Worm (Caenorhabditis elegans) whole organism, young adult: ENCODE data around the gene C29F9.2.

Experiments
- B0019.2 ChIP-seq: fragments of 200-800 bp; sonication (Bioruptor generic); conservative IDR thresholded peaks from 2 replicates; pipeline ENCODE4 v1.3.6; 2022; ENCODE audit warnings: missing genetic modification reagents, missing genetic modification characterization, missing compliant biosample characterization
- B0261.1 ChIP-seq: sonication (generic microtip); optimal IDR thresholded peaks from 2 replicates; lab custom pipeline; 2016; ENCODE audit warnings: mild to moderate bottlenecking, missing genetic modification characterization, moderate library complexity, missing compliant biosample characterization
- F10E7.11 ChIP-seq: sonication (generic microtip); optimal IDR thresholded peaks from 2 replicates; lab custom pipeline; 2017; ENCODE audit warnings: mild to moderate bottlenecking, missing genetic modification characterization, moderate library complexity, missing compliant biosample characterization
- F49E8.2 ChIP-seq: sonication (generic microtip); optimal IDR thresholded peaks from 3 replicates; lab custom pipeline; 2017; ENCODE audit warnings: missing genetic modification characterization, mild to moderate bottlenecking, missing compliant biosample characterization, antibody characterized with exemption, moderate library complexity; ENCODE audit not compliant: insufficient read depth
- F55B11.4 ChIP-seq: sonication (generic microtip); optimal IDR thresholded peaks from 2 replicates; lab custom pipeline; 2016; ENCODE audit warnings: missing compliant biosample characterization, missing genetic modification characterization, borderline replicate concordance; ENCODE audit not compliant: insufficient read depth
- K12H6.12 ChIP-seq: fragments of 200-800 bp; sonication (Bioruptor generic); optimal IDR thresholded peaks from 2 replicates; lab custom pipeline; 2018; ENCODE audit warnings: mild to moderate bottlenecking, missing genetic modification characterization, missing compliant biosample characterization
- Y67H2A.10 ChIP-seq: fragments of 200-800 bp; sonication (Bioruptor generic); conservative IDR thresholded peaks from 2 replicates; pipeline ENCODE4 v1.3.6; 2022; ENCODE audit warnings: missing genetic modification reagents, missing genetic modification characterization, missing compliant biosample characterization
- akir-1 ChIP-seq: fragments of 200-800 bp; sonication (Bioruptor generic); optimal IDR thresholded peaks from 2 replicates; lab custom pipeline; 2018; ENCODE audit warnings: mild to moderate bottlenecking, missing genetic modification characterization, moderate library complexity, missing compliant biosample characterization
- ama-1 ChIP-seq, 3 experiments: fragments of 150-350 bp in 1 of 3; sonication (generic microtip) in 2 of 3; optimal IDR thresholded peaks; 2 replicates each; lab custom pipeline; 2014 to 2018; ENCODE audit warnings: missing biosample characterization in 2 of 3, missing genetic modification characterization in 2 of 3, missing genetic modification reagents in 2 of 3
- aptf-3 ChIP-seq: fragments of 200-800 bp; sonication (Bioruptor generic); IDR thresholded peaks from 2 replicates; pipeline ENCODE4 v1.3.6; 2022; ENCODE audit warnings: missing genetic modification characterization, missing compliant biosample characterization
- attf-3 ChIP-seq: fragments of 200-800 bp; sonication (Bioruptor generic); conservative IDR thresholded peaks from 2 replicates; pipeline ENCODE4 v1.3.6; 2022; ENCODE audit warnings: missing genetic modification reagents, missing genetic modification characterization, missing compliant biosample characterization
- attf-5 ChIP-seq: fragments of 200-800 bp; sonication (Bioruptor generic); optimal IDR thresholded peaks from 2 replicates; lab custom pipeline; 2018; ENCODE audit warnings: mild to moderate bottlenecking, missing genetic modification characterization, missing compliant biosample characterization
- ccch-3 ChIP-seq: fragments of 200-800 bp; sonication (Bioruptor generic); optimal IDR thresholded peaks from 2 replicates; lab custom pipeline; 2018; ENCODE audit warnings: mild to moderate bottlenecking, missing genetic modification characterization, missing compliant biosample characterization
- ceh-100 ChIP-seq: fragments of 200-800 bp; sonication (Bioruptor generic); IDR thresholded peaks from 2 replicates; pipeline ENCODE4 v1.3.6; 2022; ENCODE audit warnings: missing genetic modification reagents, missing genetic modification characterization, missing compliant biosample characterization
- ceh-27 ChIP-seq: fragments of 200-800 bp; sonication (Bioruptor generic); optimal IDR thresholded peaks from 2 replicates; lab custom pipeline; 2018; ENCODE audit warnings: mild to moderate bottlenecking, missing genetic modification characterization, moderate library complexity, missing compliant biosample characterization
- ceh-40 ChIP-seq: fragments of 200-800 bp; sonication (Bioruptor generic); IDR thresholded peaks from 2 replicates; pipeline ENCODE4 v1.3.6; 2022; ENCODE audit warnings: missing genetic modification characterization, missing compliant biosample characterization
- chd-7 ChIP-seq: sonication (generic microtip); optimal IDR thresholded peaks from 2 replicates; lab custom pipeline; 2016; ENCODE audit warnings: mild to moderate bottlenecking, missing genetic modification characterization, moderate library complexity, missing compliant biosample characterization
- dpff-1 ChIP-seq: sonication (generic microtip); optimal IDR thresholded peaks from 2 replicates; lab custom pipeline; 2017; ENCODE audit warnings: mild to moderate bottlenecking, missing genetic modification characterization, missing compliant biosample characterization
- gei-17 ChIP-seq: fragments of 200-800 bp; sonication (Bioruptor generic); optimal IDR thresholded peaks from 2 replicates; lab custom pipeline; 2018; ENCODE audit warnings: mild to moderate bottlenecking, missing genetic modification characterization, missing compliant biosample characterization
- lag-1 ChIP-seq: fragments of 200-800 bp; sonication (Bioruptor generic); IDR thresholded peaks from 2 replicates; pipeline ENCODE4 v1.3.6; 2022; ENCODE audit warnings: missing genetic modification reagents, missing genetic modification characterization, missing compliant biosample characterization
- let-607 ChIP-seq, 2 experiments: fragments of 200-800 bp in 1 of 2; sonication (Bioruptor generic) in 1 of 2; sonication (generic microtip) in 1 of 2; optimal IDR thresholded peaks; 2 replicates each; lab custom pipeline; 2016 to 2018; ENCODE audit warnings: mild to moderate bottlenecking in 2 of 2, missing compliant biosample characterization in 2 of 2, missing genetic modification characterization in 2 of 2, moderate library complexity in 2 of 2, missing genotype in 1 of 2
- lin-40 ChIP-seq: sonication (generic microtip); optimal IDR thresholded peaks from 2 replicates; lab custom pipeline; 2016; ENCODE audit warnings: missing genetic modification characterization, mild to moderate bottlenecking, missing compliant biosample characterization, missing genotype, missing genetic modification reagents
- lsy-27 ChIP-seq: sonication (generic microtip); optimal IDR thresholded peaks from 2 replicates; lab custom pipeline; 2017; ENCODE audit warnings: missing genetic modification characterization, mild to moderate bottlenecking, missing compliant biosample characterization, antibody characterized with exemption, missing genotype, borderline replicate concordance; ENCODE audit not compliant: insufficient read depth
- madf-10 ChIP-seq: sonication (generic microtip); optimal IDR thresholded peaks from 2 replicates; lab custom pipeline; 2016; ENCODE audit warnings: mild to moderate bottlenecking, missing genetic modification characterization, missing compliant biosample characterization
- madf-8 ChIP-seq: fragments of 200-800 bp; sonication (Bioruptor generic); conservative IDR thresholded peaks from 2 replicates; pipeline ENCODE4 v1.3.6; 2022; ENCODE audit warnings: missing genetic modification reagents, missing genetic modification characterization, missing compliant biosample characterization
- mcd-1 ChIP-seq: fragments of 200-800 bp; sonication (Bioruptor generic); IDR thresholded peaks from 2 replicates; pipeline ENCODE4 v1.3.6; 2022; ENCODE audit warnings: missing genetic modification reagents, missing genetic modification characterization, missing compliant biosample characterization
- nfya-1 ChIP-seq: sonication (generic microtip); optimal IDR thresholded peaks from 2 replicates; lab custom pipeline; 2017; ENCODE audit warnings: antibody characterized with exemption, missing compliant biosample characterization, missing genetic modification characterization, borderline replicate concordance; ENCODE audit not compliant: insufficient read depth
- nhr-179 ChIP-seq: sonication (generic microtip); optimal IDR thresholded peaks from 2 replicates; lab custom pipeline; 2016; ENCODE audit warnings: mild to moderate bottlenecking, missing genetic modification characterization, missing compliant biosample characterization
- nhr-27 ChIP-seq: fragments of 200-800 bp; sonication (Bioruptor generic); optimal IDR thresholded peaks from 2 replicates; lab custom pipeline; 2018; ENCODE audit warnings: mild to moderate bottlenecking, missing genetic modification characterization, moderate library complexity, missing compliant biosample characterization
- sea-2 ChIP-seq: fragments of 200-800 bp; sonication (Bioruptor generic); IDR thresholded peaks from 2 replicates; pipeline ENCODE4 v1.3.6; 2022; ENCODE audit warnings: missing genetic modification characterization, missing compliant biosample characterization
- snpc-1.3 ChIP-seq: sonication (generic microtip); optimal IDR thresholded peaks from 2 replicates; lab custom pipeline; 2017; ENCODE audit warnings: missing genetic modification characterization, mild to moderate bottlenecking, missing compliant biosample characterization, antibody characterized with exemption, moderate library complexity, missing genotype, missing genetic modification reagents; ENCODE audit not compliant: insufficient read depth
- snpc-3.4 ChIP-seq: sonication (generic microtip); optimal IDR thresholded peaks from 2 replicates; lab custom pipeline; 2017; ENCODE audit warnings: missing genetic modification characterization, mild to moderate bottlenecking, missing compliant biosample characterization, antibody characterized with exemption, moderate library complexity, missing genotype, missing genetic modification reagents
- tbp1 ChIP-seq: fragments of 200-800 bp; sonication (Bioruptor generic); optimal IDR thresholded peaks from 2 replicates; lab custom pipeline; 2018; ENCODE audit warnings: mild to moderate bottlenecking, missing genetic modification characterization, missing compliant biosample characterization
- unc-62 ChIP-seq: fragments of 150-350 bp; optimal IDR thresholded peaks from 2 replicates; lab custom pipeline; 2014; ENCODE audit warnings: missing biosample characterization, missing genetic modification reagents, missing genetic modification characterization

Gene C29F9.2

ce11 chrIII:173501-173900 lies 42.8 kb downstream of the C29F9.2 start, which contains the start of gene F40G9.19:
F40G9.19 (plus strand) TSS chrIII:173801.
- TF ChIP-seq snpc-1.3 (tag; lab: Kevin White, UChicago), result no peak
- no peak for TF ChIP-seq nhr-27 (tag; lab: Kevin White, UChicago)
- no peak for TF ChIP-seq B0261.1
- no peak for TF ChIP-seq tbp1 (GFP tag; lab: Kevin White, UChicago)
- no peak for TF ChIP-seq ama-1 (optimal IDR thresholded peaks at IDR 0.05; lab: Kevin White, UChicago)
- TF ChIP-seq ama-1 (GFP tag; optimal IDR thresholded peaks at IDR 0.05; lab: Kevin White, UChicago), result no peak
- TF ChIP-seq nhr-179, result no peak
- TF ChIP-seq attf-5, result no peak
- no peak for TF ChIP-seq ccch-3 (GFP tag; lab: Kevin White, UChicago)
- TF ChIP-seq gei-17 (GFP tag; lab: Kevin White, UChicago), result no peak
- TF ChIP-seq ceh-100 (GFP tag; lab: Robert Waterston, UW), result no peak
- no peak for TF ChIP-seq F55B11.4 (tag; lab: Kevin White, UChicago)
- TF ChIP-seq attf-3 (GFP tag; lab: Robert Waterston, UW), result no peak
- no peak for TF ChIP-seq sea-2 (GFP tag; lab: Robert Waterston, UW)
- no peak for TF ChIP-seq aptf-3 (GFP tag; lab: Robert Waterston, UW)
- TF ChIP-seq F10E7.11, result no peak
- no peak for TF ChIP-seq dpff-1 (tag; lab: Kevin White, UChicago)
- TF ChIP-seq snpc-3.4, result no peak
- no peak for TF ChIP-seq K12H6.12 (tag; lab: Kevin White, UChicago)

ce11 chrIII:175733-176132 lies 45.0 kb downstream of the C29F9.2 start, which contains the start of gene clec-148:
clec-148 (minus strand) TSS chrIII:175833.
- no peak for TF ChIP-seq akir-1 (GFP tag; lab: Kevin White, UChicago)

- TF ChIP-seq lsy-27 (tag; lab: Kevin White, UChicago), result no peak
- TF ChIP-seq lag-1, result no peak
- no peak for TF ChIP-seq gei-17 (GFP tag; lab: Kevin White, UChicago)
- TF ChIP-seq ceh-27 (GFP tag; lab: Kevin White, UChicago), result no peak
- TF ChIP-seq madf-8, result no peak
- no peak for TF ChIP-seq lin-40
- no peak for TF ChIP-seq nfya-1 (tag; lab: Kevin White, UChicago)
- TF ChIP-seq Y67H2A.10 (GFP tag; lab: Robert Waterston, UW), result no peak
- TF ChIP-seq mcd-1 (GFP tag; lab: Robert Waterston, UW), result no peak
- no peak for TF ChIP-seq let-607 (tag; optimal IDR thresholded peaks at IDR 0.05; lab: Kevin White, UChicago)
- no peak for TF ChIP-seq unc-62 (GFP tag; lab: Kevin White, UChicago)
- TF ChIP-seq aptf-3 (GFP tag; lab: Robert Waterston, UW), result no peak
- no peak for TF ChIP-seq akir-1 (GFP tag; lab: Kevin White, UChicago)
- no peak for TF ChIP-seq F49E8.2 (tag; lab: Kevin White, UChicago)
- TF ChIP-seq F10E7.11, result no peak
- TF ChIP-seq ceh-40, result no peak
- no peak for TF ChIP-seq chd-7 (tag; lab: Kevin White, UChicago)
- TF ChIP-seq madf-10 (tag; lab: Kevin White, UChicago), result no peak
- no peak for TF ChIP-seq B0019.2 (GFP tag; lab: Robert Waterston, UW)
Measured at ce11 chrIII:177715-178114, 47.0 kb downstream of the C29F9.2 start, which contains the start of gene F40G9.14. F40G9.14 (minus strand) TSS chrIII:177815.
